Worm (Caenorhabditis elegans): ENCODE data around the gene sri-27.

Gene sri-27

ce11 chrV:1721966-1722365, 3.5 kb upstream of the sri-27 start, which contains the start of gene srw-101:
Gene srw-101, plus strand, starts transcription at chrV:1722266.
- TF ChIP-seq nhr-76 (tag; optimal IDR thresholded peaks at IDR 0.05) = no peak
- no peak for TF ChIP-seq mab-5 (tag; optimal IDR thresholded peaks at IDR 0.05)
- no peak for TF ChIP-seq M03D4.4 (tag; optimal IDR thresholded peaks at IDR 0.05)
- TF ChIP-seq ceh-39 (tag; optimal IDR thresholded peaks at IDR 0.05) = no peak
- TF ChIP-seq lin-32 (GFP tag; optimal IDR thresholded peaks at IDR 0.05) = no peak
- no peak for TF ChIP-seq flh-1 (GFP tag; optimal IDR thresholded peaks at IDR 0.05)

ce11 chrV:1731918-1732317, 6.5 kb downstream of the sri-27 start, which contains the start of gene gst-21:
Gene gst-21, minus strand, starts transcription at chrV:1732018.
- TF ChIP-seq ceh-43 (GFP tag; optimal IDR thresholded peaks at IDR 0.05) (no peak), sptf-1 (tag; optimal IDR thresholded peaks at IDR 0.05) (no peak)

- TF ChIP-seq ceh-43 (GFP tag; optimal IDR thresholded peaks at IDR 0.05) = no peak
- TF ChIP-seq hlh-1 (tag; optimal IDR thresholded peaks at IDR 0.05) = no peak
These were observed 9.1 kb downstream of the sri-27 start, which contains the start of gene str-160 for ce11 chrV:1734569-1734968. Gene str-160, plus strand, starts transcription at chrV:1734869.

- no peak for TF ChIP-seq lin-32 (GFP tag; optimal IDR thresholded peaks at IDR 0.05)
- no peak for TF ChIP-seq ceh-83 (GFP tag; optimal IDR thresholded peaks at IDR 0.05)
- TF ChIP-seq ceh-39 (tag; optimal IDR thresholded peaks at IDR 0.05) = no peak
- TF ChIP-seq nhr-12 (tag; optimal IDR thresholded peaks at IDR 0.05) = no peak
- TF ChIP-seq unc-62 (GFP tag; optimal IDR thresholded peaks at IDR 0.05) = no peak
- no peak for TF ChIP-seq sptf-1 (tag; optimal IDR thresholded peaks at IDR 0.05)
- no peak for TF ChIP-seq nhr-2 (tag; optimal IDR thresholded peaks at IDR 0.05)
- TF ChIP-seq elt-1 (tag; optimal IDR thresholded peaks at IDR 0.05; ENCODE audit: borderline replicate concordance, insufficient read depth) = no peak
- no peak for TF ChIP-seq pha-4 (tag; optimal IDR thresholded peaks at IDR 0.05)
- TF ChIP-seq blmp-1 (tag; optimal IDR thresholded peaks at IDR 0.05) = no peak
These were observed 15.6 kb downstream of the sri-27 start, which contains the start of gene srab-25 for ce11 chrV:1741074-1741473. Gene srab-25, minus strand, starts transcription at chrV:1741174.

- TF ChIP-seq elt-3 (tag; optimal IDR thresholded peaks at IDR 0.05) (peak; percentile 48), pha-4 (tag; optimal IDR thresholded peaks at IDR 0.05) (peak; percentile 68), unc-62 (GFP tag; optimal IDR thresholded peaks at IDR 0.05) (peak; percentile 52), nhr-12 (tag; optimal IDR thresholded peaks at IDR 0.05) (peak; percentile 78), mep-1 (tag; optimal IDR thresholded peaks at IDR 0.05) (peak; percentile 19), nhr-237 (tag; optimal IDR thresholded peaks at IDR 0.05) (peak; percentile 71), ces-1 (GFP tag; optimal IDR thresholded peaks at IDR 0.05) (peak; percentile 55), unc-39 (tag; optimal IDR thresholded peaks at IDR 0.05) (no peak), nhr-28 (tag; optimal IDR thresholded peaks at IDR 0.05) (peak; percentile 74), unc-120 (tag; optimal IDR thresholded peaks at IDR 0.05; ENCODE audit: poor library complexity, severe bottlenecking) (no peak), zip-8 (tag; optimal IDR thresholded peaks at IDR 0.05) (no peak), ham-2 (GFP tag; optimal IDR thresholded peaks at IDR 0.05) (peak; percentile 65)
These were observed 17.9 kb downstream of the sri-27 start, which contains the start of gene nhr-256 for ce11 chrV:1743205-1743870. Gene nhr-256, plus strand, starts transcription at chrV:1743771.

ce11 chrV:1749053-1749452, 23.6 kb downstream of the sri-27 start, which contains the start of gene ZK697.8:
Gene ZK697.8, minus strand, starts transcription at chrV:1749153.
- TF ChIP-seq M03D4.4 (tag; optimal IDR thresholded peaks at IDR 0.05) = no peak
- no peak for TF ChIP-seq mab-5 (tag; optimal IDR thresholded peaks at IDR 0.05)
- TF ChIP-seq unc-39 (tag; optimal IDR thresholded peaks at IDR 0.05) = no peak

- TF ChIP-seq M03D4.4 (tag; optimal IDR thresholded peaks at IDR 0.05) (no peak), ceh-39 (tag; optimal IDR thresholded peaks at IDR 0.05) (no peak), unc-39 (tag; optimal IDR thresholded peaks at IDR 0.05) (no peak), elt-1 (tag; optimal IDR thresholded peaks at IDR 0.05; ENCODE audit: borderline replicate concordance, insufficient read depth) (no peak), mab-5 (tag; optimal IDR thresholded peaks at IDR 0.05) (no peak), lin-32 (GFP tag; optimal IDR thresholded peaks at IDR 0.05) (no peak), nhr-12 (tag; optimal IDR thresholded peaks at IDR 0.05) (no peak), nhr-28 (tag; optimal IDR thresholded peaks at IDR 0.05) (no peak), ces-1 (GFP tag; optimal IDR thresholded peaks at IDR 0.05) (no peak), bed-3 (GFP tag; optimal IDR thresholded peaks at IDR 0.05) (no peak), ceh-43 (GFP tag; optimal IDR thresholded peaks at IDR 0.05) (no peak), zip-8 (tag; optimal IDR thresholded peaks at IDR 0.05) (no peak)
These were observed 26.0 kb downstream of the sri-27 start, which contains the start of gene srh-199 for ce11 chrV:1751449-1751848. Gene srh-199, minus strand, starts transcription at chrV:1751549.
